Worm (Caenorhabditis elegans): Measurements from ENCODE around the gene C28H8.8.
A peak's percentile ranks its signal among the peaks of the same experiment; 100 is the strongest.

Gene C28H8.8

DNA sequence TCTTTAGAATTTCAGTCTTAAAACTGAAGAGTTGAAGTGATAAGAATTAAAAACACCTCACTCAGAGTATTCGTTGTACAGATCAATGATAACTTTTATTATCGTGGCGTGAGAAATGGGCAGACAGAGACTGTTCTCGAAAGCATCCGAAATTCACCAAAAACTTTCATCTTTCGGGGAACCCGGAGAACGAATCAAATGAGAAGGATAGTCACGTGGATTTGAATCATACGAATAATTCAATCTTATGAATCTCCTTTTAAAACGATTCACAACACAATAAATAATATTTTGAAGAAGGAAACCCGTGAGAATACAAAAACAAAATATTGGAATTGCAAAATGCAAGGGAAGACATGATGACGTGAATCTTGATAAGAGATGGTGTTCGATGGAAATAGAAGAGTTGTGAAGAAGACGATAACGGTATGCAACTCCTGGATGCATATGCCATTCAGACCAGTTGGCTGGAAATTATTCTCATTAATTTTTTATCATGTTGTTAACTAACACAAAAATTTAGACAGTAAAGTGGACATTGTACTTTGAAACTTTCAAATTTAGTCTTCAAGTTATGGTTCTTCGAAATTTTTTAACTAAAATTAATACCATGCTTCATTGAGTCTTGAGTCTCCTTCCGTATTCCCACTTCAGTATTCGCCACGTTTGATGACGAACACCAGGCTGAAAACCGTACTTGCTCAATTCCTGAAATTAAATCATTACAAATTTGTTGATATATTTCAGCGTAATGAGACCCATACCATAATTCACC lies 11.5 kb downstream of the C28H8.8 start:
- peak; percentile 13 for TF ChIP-seq elt-2 (tag; optimal IDR thresholded peaks at IDR 0.05)
- TF ChIP-seq K02D7.2 (tag; optimal IDR thresholded peaks at IDR 0.05), result no peak

DNA sequence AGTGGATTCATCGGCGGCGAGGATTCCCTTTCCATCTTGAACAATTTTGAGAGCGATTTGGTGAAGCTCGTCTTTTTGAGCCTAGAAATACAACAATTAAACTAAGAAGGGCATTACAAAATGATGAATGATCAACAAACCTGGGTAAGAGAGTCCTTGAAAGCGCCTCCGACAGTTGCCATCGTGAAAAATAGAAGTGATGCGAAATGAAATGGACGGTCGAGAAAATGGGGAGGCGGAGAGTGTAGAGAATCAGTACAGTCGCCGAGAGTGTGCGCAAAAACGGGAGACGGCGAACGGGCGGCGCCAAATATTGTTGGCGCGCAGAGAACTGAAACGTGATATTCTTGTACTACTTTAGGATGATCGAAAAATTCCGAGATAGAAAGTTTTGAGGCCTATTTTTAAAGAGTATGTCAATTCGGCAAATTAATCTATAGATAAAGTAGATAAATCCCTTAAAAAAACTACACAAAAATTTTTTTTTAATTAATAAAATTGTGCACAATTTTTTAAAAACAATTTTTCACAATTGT lies 12.4 kb downstream of the C28H8.8 start, which contains the start of gene aldo-2:
aldo-2 (minus strand) TSS at position 486 of the 536 bp plus-strand sequence.
- TF ChIP-seq C08G9.2 (tag; optimal IDR thresholded peaks at IDR 0.05), result no peak
- TF ChIP-seq hlh-30 (tag; optimal IDR thresholded peaks at IDR 0.05; ENCODE audit: insufficient read depth), result no peak
- no peak for TF ChIP-seq pha-2 (tag; optimal IDR thresholded peaks at IDR 0.05)
- no peak for TF ChIP-seq unc-42 (tag; optimal IDR thresholded peaks at IDR 0.05)
- TF ChIP-seq dve-1 (tag; optimal IDR thresholded peaks at IDR 0.05), result no peak
- no peak for TF ChIP-seq ama-1 (optimal IDR thresholded peaks at IDR 0.05)
- TF ChIP-seq F13H6.1 (tag; optimal IDR thresholded peaks at IDR 0.05), result no peak
- TF ChIP-seq ahr-1 (tag; optimal IDR thresholded peaks at IDR 0.05), result no peak
- no peak for TF ChIP-seq lim-6 (tag; optimal IDR thresholded peaks at IDR 0.05)
- no peak for TF ChIP-seq ceh-24 (tag; optimal IDR thresholded peaks at IDR 0.05)
- no peak for TF ChIP-seq npax-4 (tag; optimal IDR thresholded peaks at IDR 0.05)
- no peak for TF ChIP-seq dmd-4 (tag; optimal IDR thresholded peaks at IDR 0.05; ENCODE audit: borderline replicate concordance)
- no peak for TF ChIP-seq tbx-7 (tag; optimal IDR thresholded peaks at IDR 0.05)
- TF ChIP-seq rnt-1 (tag; optimal IDR thresholded peaks at IDR 0.05), result no peak

DNA sequence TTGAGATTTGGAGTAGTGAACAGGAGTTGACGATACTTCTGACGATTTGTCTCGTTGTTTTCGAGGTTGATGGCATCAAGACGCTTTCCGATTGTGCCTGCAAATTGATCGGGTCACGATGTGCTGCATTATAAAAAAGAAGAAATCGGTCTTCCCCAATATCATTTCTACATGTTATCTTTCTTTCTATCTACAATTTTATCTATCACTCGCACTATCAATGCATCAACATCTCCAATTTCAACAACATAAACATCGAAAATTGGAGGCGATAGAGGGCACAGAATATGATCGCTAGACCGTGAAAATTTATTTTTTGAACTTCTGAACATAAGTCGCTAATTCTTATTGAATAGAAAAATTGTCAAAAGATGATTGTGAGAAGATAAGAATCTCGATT lies 12.9 kb downstream of the C28H8.8 start:
- peak; percentile 74 for TF ChIP-seq elt-2 (tag; optimal IDR thresholded peaks at IDR 0.05)
- TF ChIP-seq che-1 (tag; optimal IDR thresholded peaks at IDR 0.05), result no peak

DNA sequence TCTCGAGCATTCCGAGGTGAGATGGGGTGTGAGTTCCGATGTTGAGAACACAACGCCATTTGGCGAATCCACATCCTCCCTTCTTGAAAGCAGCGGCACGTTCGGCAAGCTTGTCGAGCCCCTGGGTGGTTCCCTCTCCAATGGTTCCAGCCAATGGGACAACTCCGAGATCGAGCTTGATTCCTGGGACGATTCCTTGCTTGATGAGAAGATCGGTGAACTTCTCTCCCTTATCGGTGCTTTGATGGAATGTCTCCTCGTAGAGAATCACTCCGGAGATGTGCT lies 13.2 kb downstream of the C28H8.8 start:
- TF ChIP-seq ceh-31 (tag; optimal IDR thresholded peaks at IDR 0.05), result no peak
- no peak for TF ChIP-seq Y22D7AL.16 (tag; optimal IDR thresholded peaks at IDR 0.05)
- TF ChIP-seq ceh-24 (tag; optimal IDR thresholded peaks at IDR 0.05), result no peak
- TF ChIP-seq syd-9 (tag; optimal IDR thresholded peaks at IDR 0.05), result no peak
- no peak for TF ChIP-seq nhr-232 (tag; optimal IDR thresholded peaks at IDR 0.05)
- TF ChIP-seq pqm-1 (tag; optimal IDR thresholded peaks at IDR 0.05), result no peak
- no peak for TF ChIP-seq pha-2 (tag; optimal IDR thresholded peaks at IDR 0.05)
- no peak for TF ChIP-seq ceh-48 (tag; optimal IDR thresholded peaks at IDR 0.05)
- no peak for TF ChIP-seq ets-4 (tag; optimal IDR thresholded peaks at IDR 0.05)
- TF ChIP-seq sox-4 (tag; optimal IDR thresholded peaks at IDR 0.05), result no peak
- no peak for TF ChIP-seq unc-86 (tag; optimal IDR thresholded peaks at IDR 0.05)
- no peak for TF ChIP-seq pat-9 (tag; optimal IDR thresholded peaks at IDR 0.05)
- TF ChIP-seq ceh-9 (tag; optimal IDR thresholded peaks at IDR 0.05), result no peak
- TF ChIP-seq fkh-6 (tag; optimal IDR thresholded peaks at IDR 0.05), result no peak
- TF ChIP-seq che-1 (tag; optimal IDR thresholded peaks at IDR 0.05), result no peak
- TF ChIP-seq ahr-1 (tag; optimal IDR thresholded peaks at IDR 0.05), result no peak
- TF ChIP-seq ztf-16 (tag; optimal IDR thresholded peaks at IDR 0.05), result no peak
- TF ChIP-seq nfya-1 (tag; optimal IDR thresholded peaks at IDR 0.05), result no peak
- no peak for TF ChIP-seq ceh-34 (tag; optimal IDR thresholded peaks at IDR 0.05)

DNA sequence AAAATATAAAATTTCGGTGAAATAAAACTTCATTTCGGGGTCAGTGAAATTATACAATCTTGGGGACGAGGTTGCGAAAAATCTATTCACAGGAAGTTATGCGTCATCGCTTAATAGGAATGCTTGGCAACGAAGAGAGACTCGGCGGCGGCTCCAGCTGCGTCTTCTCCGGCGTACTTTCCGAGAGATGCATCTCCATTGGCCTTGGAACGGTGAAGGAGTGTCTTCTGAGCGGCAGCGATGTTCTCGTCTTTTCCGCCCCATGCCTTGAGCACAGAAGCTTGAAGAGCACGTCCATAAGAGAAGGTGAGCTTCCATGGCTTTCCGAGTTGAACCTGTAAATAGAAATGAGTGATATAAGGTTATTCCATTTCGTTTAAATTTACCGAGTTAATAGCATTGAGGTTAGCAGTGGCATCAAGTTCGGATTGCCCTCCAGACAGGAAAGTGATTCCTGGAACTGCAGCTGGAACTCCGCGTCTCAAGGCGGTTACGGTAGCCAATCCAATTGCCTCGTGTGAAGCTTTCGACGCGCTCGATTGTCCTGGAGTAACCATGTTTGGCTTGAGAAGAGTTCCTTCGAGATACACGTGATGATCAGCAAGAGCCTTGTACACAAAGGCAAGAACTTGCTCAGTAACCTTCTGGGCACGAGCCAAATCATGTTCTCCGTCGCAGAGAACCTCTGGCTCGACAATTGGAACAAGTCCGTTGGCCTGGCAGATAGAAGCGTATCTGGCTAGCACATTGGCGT lies 13.7 kb downstream of the C28H8.8 start:
- TF ChIP-seq dve-1 (tag; optimal IDR thresholded peaks at IDR 0.05) (no peak), hlh-13 (GFP tag; optimal IDR thresholded peaks at IDR 0.05) (no peak), ceh-18 (tag; optimal IDR thresholded peaks at IDR 0.05) (no peak), ref-2 (tag; optimal IDR thresholded peaks at IDR 0.05) (no peak)
